Fruit fly (Drosophila melanogaster): ENCODE results near the gene CG42853.

- TF ChIP-seq CG8478 (optimal IDR thresholded peaks at IDR 0.05) (no peak), CTCF (optimal IDR thresholded peaks at IDR 0.05) (no peak)
These were observed 45.9 kb downstream of the CG42853 start for dm6 chr3L:18075853-18076252.

All from S2 (cell line).